Fruit fly (Drosophila melanogaster) whole organism: ENCODE data around the gene CG16749.
A peak's percentile ranks its signal among the peaks of the same experiment; 100 is the strongest.

Experiments
- CG8478 ChIP-seq: fragments of >200 bp; optimal IDR thresholded peaks from 2 replicates; lab custom pipeline; 2018; ENCODE audit warnings: inconsistent platforms
- Dll ChIP-seq: fragments of >200 bp; optimal IDR thresholded peaks from 2 replicates; lab custom pipeline; 2017
- EcR ChIP-seq, 2 experiments: fragments of >200 bp; optimal IDR thresholded peaks; 2 replicates each; lab custom pipeline; 2017; ENCODE audit warnings: missing biosample characterization in 2 of 2, missing genetic modification characterization in 2 of 2, missing genetic modification reagents in 2 of 2
- pan ChIP-seq: fragments of >200 bp; optimal IDR thresholded peaks from 2 replicates; lab custom pipeline; 2017
- psq ChIP-seq: fragments of >200 bp; optimal IDR thresholded peaks from 2 replicates; lab custom pipeline; 2017
- usp ChIP-seq: fragments of >200 bp; optimal IDR thresholded peaks from 2 replicates; lab custom pipeline; 2017; ENCODE audit warnings: missing biosample characterization, missing genetic modification characterization, mixed read lengths

CG16749 gene

dm6 chr3R:9331861-9332260 lies at the start of gene CG16749:
Gene CG16749, minus strand, starts transcription at chr3R:9331885.
- TF ChIP-seq usp (GFP tag; lab: Kevin White, UChicago) (no peak), psq (no peak), Dll (lab: Kevin White, UChicago) (no peak), EcR (GFP tag; optimal IDR thresholded peaks at IDR 0.05; lab: Kevin White, UChicago) (no peak), pan (lab: Kevin White, UChicago) (no peak), CG8478 (lab: Kevin White, UChicago) (no peak)

dm6 chr3R:9380970-9381369 lies 49.3 kb upstream of the CG16749 start:
- TF ChIP-seq pan (lab: Kevin White, UChicago): no peak
- no peak for TF ChIP-seq Dll (lab: Kevin White, UChicago)
- no peak for TF ChIP-seq psq
- no peak for TF ChIP-seq usp (GFP tag; lab: Kevin White, UChicago)
- TF ChIP-seq CG8478 (lab: Kevin White, UChicago): no peak
- no peak for TF ChIP-seq EcR (GFP tag; optimal IDR thresholded peaks at IDR 0.05; lab: Kevin White, UChicago)

dm6 chr3R:9378644-9379411 lies 47.1 kb upstream of the CG16749 start:
- TF ChIP-seq pan (lab: Kevin White, UChicago) (peak; percentile 64), Dll (lab: Kevin White, UChicago) (peak; percentile 61), psq (no peak)

dm6 chr3R:9376789-9377188 lies 45.1 kb upstream of the CG16749 start:
- TF ChIP-seq EcR (GFP tag; optimal IDR thresholded peaks at IDR 0.05; lab: Kevin White, UChicago) (peak in 1 of 2 experiments; percentile 3), pan (lab: Kevin White, UChicago) (no peak)

dm6 chr3R:9370413-9370812 lies 38.7 kb upstream of the CG16749 start:
- TF ChIP-seq EcR (GFP tag; optimal IDR thresholded peaks at IDR 0.05; lab: Kevin White, UChicago): no peak
- TF ChIP-seq psq: no peak
- TF ChIP-seq pan (lab: Kevin White, UChicago): no peak
- no peak for TF ChIP-seq CG8478 (lab: Kevin White, UChicago)
- TF ChIP-seq usp (GFP tag; lab: Kevin White, UChicago): no peak
- no peak for TF ChIP-seq Dll (lab: Kevin White, UChicago)

dm6 chr3R:9365893-9366500 lies 34.3 kb upstream of the CG16749 start:
- TF ChIP-seq pan (lab: Kevin White, UChicago): no peak
- TF ChIP-seq EcR (GFP tag; optimal IDR thresholded peaks at IDR 0.05; lab: Kevin White, UChicago): no peak
- TF ChIP-seq psq: no peak
- no peak for TF ChIP-seq CG8478 (lab: Kevin White, UChicago)
- TF ChIP-seq Dll (lab: Kevin White, UChicago): no peak
- no peak for TF ChIP-seq usp (GFP tag; lab: Kevin White, UChicago)

dm6 chr3R:9365121-9365520 lies 33.4 kb upstream of the CG16749 start, which contains the start of gene Srr:
Gene Srr, plus strand, starts transcription at chr3R:9365398.
- no peak for TF ChIP-seq psq
- TF ChIP-seq usp (GFP tag; lab: Kevin White, UChicago): no peak
- TF ChIP-seq Dll (lab: Kevin White, UChicago): no peak

- TF ChIP-seq usp (GFP tag; lab: Kevin White, UChicago): no peak
- no peak for TF ChIP-seq psq
- no peak for TF ChIP-seq pan (lab: Kevin White, UChicago)
- no peak for TF ChIP-seq EcR (GFP tag; optimal IDR thresholded peaks at IDR 0.05; lab: Kevin White, UChicago)
- TF ChIP-seq Dll (lab: Kevin White, UChicago): no peak
- TF ChIP-seq CG8478 (lab: Kevin White, UChicago): no peak
Measured at dm6 chr3R:9363066-9363719, 31.5 kb upstream of the CG16749 start, which contains the start of gene CG18473. Gene CG18473, plus strand, starts transcription at chr3R:9363305.

dm6 chr3R:9359393-9359792 lies 27.7 kb upstream of the CG16749 start:
- no peak for TF ChIP-seq CG8478 (lab: Kevin White, UChicago)
- TF ChIP-seq Dll (lab: Kevin White, UChicago): no peak
- TF ChIP-seq pan (lab: Kevin White, UChicago): no peak
- TF ChIP-seq EcR (GFP tag; optimal IDR thresholded peaks at IDR 0.05; lab: Kevin White, UChicago): no peak
- no peak for TF ChIP-seq psq
- TF ChIP-seq usp (GFP tag; lab: Kevin White, UChicago): no peak

dm6 chr3R:9355195-9355594 lies 23.5 kb upstream of the CG16749 start, which contains the start of gene CG43675:
Gene CG43675, plus strand, starts transcription at chr3R:9355495.
- TF ChIP-seq psq: no peak

dm6 chr3R:9353276-9353652 lies 21.6 kb upstream of the CG16749 start:
- no peak for TF ChIP-seq psq
- TF ChIP-seq CG8478 (lab: Kevin White, UChicago): no peak
- TF ChIP-seq Dll (lab: Kevin White, UChicago): no peak
- no peak for TF ChIP-seq pan (lab: Kevin White, UChicago)
- no peak for TF ChIP-seq EcR (GFP tag; optimal IDR thresholded peaks at IDR 0.05; lab: Kevin White, UChicago)
- TF ChIP-seq usp (GFP tag; lab: Kevin White, UChicago): no peak
